Fruit fly (Drosophila melanogaster) whole organism, embryonic: ENCODE measurements around the gene CG6654.

ENCODE experiments used
- Asciz ChIP-seq: fragments of 200-800 bp; sonication (Bioruptor generic); optimal IDR thresholded peaks from 2 replicates; lab custom pipeline; 2017; ENCODE audit warnings: missing biosample characterization, mild to moderate bottlenecking, missing genetic modification characterization, missing genetic modification reagents
- Atf-2 ChIP-seq: fragments of 200-800 bp; sonication (Bioruptor generic); optimal IDR thresholded peaks from 2 replicates; lab custom pipeline; 2016; ENCODE audit warnings: missing biosample characterization, missing genetic modification characterization
- CG10979 ChIP-seq: fragments of 200-800 bp; sonication (Bioruptor generic); optimal IDR thresholded peaks from 2 replicates; lab custom pipeline; 2018; ENCODE audit warnings: missing biosample characterization, mild to moderate bottlenecking, missing genetic modification characterization, moderate library complexity
- CG11456 ChIP-seq: fragments of 200-800 bp; sonication (Bioruptor generic); IDR thresholded peaks from 3 replicates; pipeline ENCODE4 v1.3.6; 2022; ENCODE audit warnings: missing biosample characterization, missing genetic modification characterization
- CG14965 ChIP-seq: fragments of 200-800 bp; sonication (Bioruptor generic); optimal IDR thresholded peaks from 2 replicates; lab custom pipeline; 2016; ENCODE audit warnings: missing biosample characterization, missing genetic modification characterization, borderline replicate concordance
- CG17328 ChIP-seq: fragments of 200-800 bp; sonication (Bioruptor generic); IDR thresholded peaks from 2 replicates; pipeline ENCODE4 v1.3.6; 2022; ENCODE audit warnings: missing biosample characterization, missing genetic modification characterization
- CG1832 ChIP-seq: fragments of 200-800 bp; sonication (Bioruptor generic); optimal IDR thresholded peaks from 2 replicates; lab custom pipeline; 2017; ENCODE audit warnings: missing biosample characterization, mild to moderate bottlenecking, missing genetic modification characterization, inconsistent platforms
- CG2712 ChIP-seq: fragments of 200-800 bp; optimal IDR thresholded peaks from 3 replicates; lab custom pipeline; 2019; ENCODE audit warnings: missing biosample characterization, mild to moderate bottlenecking, missing genetic modification characterization, moderate library complexity
- CG31441 ChIP-seq: fragments of 200-800 bp; sonication (Bioruptor generic); IDR thresholded peaks from 2 replicates; pipeline ENCODE4 v1.3.6; 2022; ENCODE audit warnings: missing biosample characterization, missing genetic modification characterization
- CG4328 ChIP-seq: fragments of 200-800 bp; sonication (Bioruptor generic); optimal IDR thresholded peaks from 3 replicates; lab custom pipeline; 2017; ENCODE audit warnings: missing biosample characterization, missing genetic modification reagents, missing genetic modification characterization
- CG4707 ChIP-seq: fragments of 200-800 bp; sonication (Bioruptor generic); optimal IDR thresholded peaks from 2 replicates; lab custom pipeline; 2018; ENCODE audit warnings: missing biosample characterization, mild to moderate bottlenecking, missing genetic modification characterization, moderate library complexity
- CG6813 ChIP-seq: fragments of 200-800 bp; sonication (Bioruptor generic); optimal IDR thresholded peaks from 2 replicates; lab custom pipeline; 2017; ENCODE audit warnings: missing biosample characterization, missing genetic modification characterization, mild to moderate bottlenecking, moderate library complexity, missing genetic modification reagents
- CG7271 ChIP-seq: fragments of 200-800 bp; sonication (Bioruptor generic); optimal IDR thresholded peaks from 2 replicates; lab custom pipeline; 2018; ENCODE audit warnings: missing biosample characterization, mild to moderate bottlenecking, missing genetic modification characterization, moderate library complexity
- CG7839 ChIP-seq: fragments of 200-800 bp; sonication (Bioruptor generic); optimal IDR thresholded peaks from 3 replicates; lab custom pipeline; 2018; ENCODE audit warnings: missing biosample characterization, mild to moderate bottlenecking, missing genetic modification characterization, moderate library complexity
- CG7963 ChIP-seq: fragments of 200-800 bp; sonication (Bioruptor generic); IDR thresholded peaks from 3 replicates; pipeline ENCODE4 v1.3.6; 2022; ENCODE audit warnings: missing biosample characterization, missing genetic modification characterization; ENCODE audit not compliant: partially characterized antibody
- CG8290 ChIP-seq, 3 experiments: fragments of 200-800 bp; sonication (Bioruptor generic); optimal IDR thresholded peaks; 2 replicates each; lab custom pipeline; 2016 to 2019; ENCODE audit warnings: missing biosample characterization in 3 of 3, missing genetic modification characterization in 3 of 3, mild to moderate bottlenecking in 2 of 3, moderate library complexity in 1 of 3
- CG9215 ChIP-seq: fragments of 200-800 bp; sonication (Bioruptor generic); IDR thresholded peaks from 2 replicates; pipeline ENCODE4 v1.3.6; 2022; ENCODE audit warnings: missing biosample characterization, missing genetic modification characterization
- CG9817 ChIP-seq: fragments of 200-800 bp; sonication (Bioruptor generic); optimal IDR thresholded peaks from 2 replicates; lab custom pipeline; 2018; ENCODE audit warnings: missing biosample characterization, mild to moderate bottlenecking, missing genetic modification characterization, moderate library complexity
- CHES-1-like ChIP-seq: fragments of 200-800 bp; sonication (Bioruptor generic); optimal IDR thresholded peaks from 2 replicates; lab custom pipeline; 2016; ENCODE audit warnings: missing biosample characterization, missing genetic modification characterization
- CrebB ChIP-seq: fragments of 200-800 bp; sonication (Bioruptor generic); optimal IDR thresholded peaks from 3 replicates; lab custom pipeline; 2018; ENCODE audit warnings: missing biosample characterization, mild to moderate bottlenecking, missing genetic modification characterization
- D ChIP-seq, 2 experiments: fragments of 200-800 bp in 1 of 2; fragments of >200 bp in 1 of 2; sonication (Bioruptor generic) in 1 of 2; optimal IDR thresholded peaks; 2 replicates in 1 of 2; 3 replicates in 1 of 2; lab custom pipeline; 2017; ENCODE audit warnings: mild to moderate bottlenecking in 1 of 2, missing biosample characterization in 1 of 2, missing genetic modification characterization in 1 of 2, missing genetic modification reagents in 1 of 2
- GATAe ChIP-seq: fragments of 200-800 bp; sonication (Bioruptor generic); conservative IDR thresholded peaks from 2 replicates; pipeline ENCODE4 v1.3.6; 2022; ENCODE audit warnings: missing biosample characterization, missing genetic modification characterization
- Hmx ChIP-seq: fragments of 200-800 bp; sonication (Bioruptor generic); optimal IDR thresholded peaks from 2 replicates; lab custom pipeline; 2016; ENCODE audit warnings: missing biosample characterization, missing genetic modification characterization
- Kr ChIP-seq: fragments of 200-800 bp; sonication (Bioruptor generic); optimal IDR thresholded peaks from 2 replicates; lab custom pipeline; 2017; ENCODE audit warnings: missing biosample characterization, mild to moderate bottlenecking, missing genetic modification characterization
- Mad ChIP-seq: fragments of 200-800 bp; sonication (Bioruptor generic); optimal IDR thresholded peaks from 2 replicates; lab custom pipeline; 2016; ENCODE audit warnings: missing biosample characterization, missing genetic modification characterization
- NFAT ChIP-seq: fragments of 200-800 bp; sonication (Bioruptor generic); IDR thresholded peaks from 2 replicates; pipeline ENCODE4 v1.3.6; 2022; ENCODE audit warnings: missing biosample characterization, missing genetic modification characterization
- Opbp ChIP-seq: fragments of 200-800 bp; sonication (Bioruptor generic); IDR thresholded peaks from 3 replicates; pipeline ENCODE4 v1.3.6; 2022; ENCODE audit warnings: missing biosample characterization, missing genetic modification characterization; ENCODE audit not compliant: partially characterized antibody
- Rfx ChIP-seq: fragments of 200-800 bp; sonication (Bioruptor generic); IDR thresholded peaks from 2 replicates; pipeline ENCODE4 v1.3.6; 2022; ENCODE audit warnings: missing biosample characterization, missing genetic modification characterization
- Sin3A ChIP-seq: fragments of >200 bp; optimal IDR thresholded peaks from 2 replicates; lab custom pipeline; 2018
- Ssrp ChIP-seq: fragments of 200-800 bp; sonication (Bioruptor generic); optimal IDR thresholded peaks from 2 replicates; lab custom pipeline; 2018; ENCODE audit warnings: missing biosample characterization, mild to moderate bottlenecking, missing genetic modification characterization, moderate library complexity
- Stat92E ChIP-seq, 3 experiments: fragments of >200 bp in 2 of 3; fragments of 200-800 bp in 1 of 3; sonication (Bioruptor generic) in 1 of 3; optimal IDR thresholded peaks; 2 replicates each; lab custom pipeline; 2017 to 2019; ENCODE audit warnings: missing biosample characterization in 3 of 3, missing genetic modification characterization in 3 of 3, mild to moderate bottlenecking in 1 of 3, moderate library complexity in 1 of 3
- YL-1 ChIP-seq: fragments of 200-800 bp; sonication (Bioruptor generic); optimal IDR thresholded peaks from 3 replicates; lab custom pipeline; 2017; ENCODE audit warnings: missing biosample characterization, mild to moderate bottlenecking, missing genetic modification characterization
- ac ChIP-seq: fragments of 200-800 bp; sonication (Bioruptor generic); optimal IDR thresholded peaks from 3 replicates; lab custom pipeline; 2017; ENCODE audit warnings: missing biosample characterization, mild to moderate bottlenecking, missing genetic modification characterization
- bbx ChIP-seq: fragments of 200-800 bp; sonication (Bioruptor generic); IDR thresholded peaks from 2 replicates; pipeline ENCODE4 v1.3.6; 2022; ENCODE audit warnings: missing biosample characterization, missing genetic modification characterization; ENCODE audit not compliant: partially characterized antibody
- btn ChIP-seq: fragments of 200-800 bp; sonication (Bioruptor generic); optimal IDR thresholded peaks from 2 replicates; lab custom pipeline; 2016; ENCODE audit warnings: missing biosample characterization, missing genetic modification characterization
- crp ChIP-seq, 2 experiments: fragments of 200-800 bp; sonication (Bioruptor generic); optimal IDR thresholded peaks; 2 replicates in 1 of 2; 3 replicates in 1 of 2; lab custom pipeline; 2017; ENCODE audit warnings: missing biosample characterization in 2 of 2, missing genetic modification characterization in 2 of 2, mild to moderate bottlenecking in 1 of 2, moderate library complexity in 1 of 2
- disco-r ChIP-seq: fragments of 200-800 bp; sonication (Bioruptor generic); optimal IDR thresholded peaks from 2 replicates; lab custom pipeline; 2016; ENCODE audit warnings: missing biosample characterization, missing genetic modification characterization
- exex ChIP-seq: fragments of 200-800 bp; sonication (Bioruptor generic); optimal IDR thresholded peaks from 4 replicates; lab custom pipeline; 2018; ENCODE audit warnings: missing biosample characterization, mild to moderate bottlenecking, missing genetic modification characterization, moderate library complexity
- lab ChIP-seq: fragments of 200-800 bp; sonication (Bioruptor generic); optimal IDR thresholded peaks from 3 replicates; lab custom pipeline; 2017; ENCODE audit warnings: missing biosample characterization, missing genetic modification characterization, mild to moderate bottlenecking, moderate library complexity, missing genetic modification reagents
- nmo ChIP-seq: fragments of 200-800 bp; sonication (Bioruptor generic); optimal IDR thresholded peaks from 2 replicates; lab custom pipeline; 2018; ENCODE audit warnings: missing biosample characterization, mild to moderate bottlenecking, missing genetic modification characterization, moderate library complexity
- peb ChIP-seq: fragments of 200-800 bp; sonication (Bioruptor generic); IDR thresholded peaks from 2 replicates; pipeline ENCODE4 v1.3.6; 2022; ENCODE audit warnings: missing biosample characterization, missing genetic modification characterization
- shn ChIP-seq: fragments of 200-800 bp; sonication (Bioruptor generic); optimal IDR thresholded peaks from 3 replicates; lab custom pipeline; 2016; ENCODE audit warnings: missing biosample characterization, missing genetic modification characterization
- sim ChIP-seq: fragments of 200-800 bp; sonication (Bioruptor generic); IDR thresholded peaks from 2 replicates; pipeline ENCODE4 v1.3.6; 2022; ENCODE audit warnings: missing biosample characterization, missing genetic modification characterization
- slbo ChIP-seq: fragments of 200-800 bp; sonication (Bioruptor generic); IDR thresholded peaks from 2 replicates; pipeline ENCODE4 v1.3.6; 2022; ENCODE audit warnings: missing biosample characterization, missing genetic modification characterization
- stwl ChIP-seq: fragments of 200-800 bp; sonication (Bioruptor generic); optimal IDR thresholded peaks from 3 replicates; lab custom pipeline; 2018; ENCODE audit warnings: missing biosample characterization, mild to moderate bottlenecking, missing genetic modification characterization, moderate library complexity
- trh ChIP-seq: fragments of 200-800 bp; sonication (Bioruptor generic); optimal IDR thresholded peaks from 2 replicates; lab custom pipeline; 2016; ENCODE audit warnings: missing biosample characterization, missing genetic modification characterization
- yki ChIP-seq: fragments of >200 bp; optimal IDR thresholded peaks from 3 replicates; lab custom pipeline; 2018

The CG6654 gene

dm6 chr3R:15242186-15243045 is 29.0 kb upstream of the CG6654 start, which contains the start of the genes tefu and Hsc70-4 (continued):
- TF ChIP-seq exex (tag; lab: Kevin White, UChicago) (peak; percentile 30), CG17328 (GFP tag; lab: Robert Waterston, UW) (peak; percentile 58), nmo (peak; percentile 89), Opbp (peak; percentile 43; the same call in 2 of the 3 replicates), stwl (tag; lab: Kevin White, UChicago) (peak; percentile 70), shn (GFP tag; lab: Kevin White, UChicago) (peak; percentile 77), CG9215 (GFP tag; lab: Robert Waterston, UW) (peak; percentile 81), CG8290 (GFP tag; optimal IDR thresholded peaks at IDR 0.05; lab: Kevin White, UChicago) (peak; percentile 79), CG8290 (tag; optimal IDR thresholded peaks at IDR 0.05; lab: Kevin White, UChicago) (peak in 1 of 2 experiments; percentile 72), CHES-1-like (peak; percentile 52), bbx (GFP tag; lab: Robert Waterston, UW) (no peak), GATAe (GFP tag; lab: Robert Waterston, UW) (no peak), Mad (GFP tag; lab: Kevin White, UChicago) (peak; percentile 68), CG4328 (GFP tag; lab: Kevin White, UChicago) (no peak), Kr (GFP tag; lab: Kevin White, UChicago) (no peak), NFAT (GFP tag; lab: Robert Waterston, UW) (peak; percentile 59), yki (lab: Kevin White, UChicago) (no peak), D (optimal IDR thresholded peaks at IDR 0.05; lab: Kevin White, UChicago) (no peak), D (GFP tag; optimal IDR thresholded peaks at IDR 0.05; lab: Kevin White, UChicago) (peak; percentile 34), trh (GFP tag; lab: Kevin White, UChicago) (peak; percentile 14), disco-r (no peak), CrebB (tag; lab: Kevin White, UChicago) (peak; percentile 23), CG10979 (tag; lab: Kevin White, UChicago) (peak; percentile 57), CG1832 (GFP tag; lab: Kevin White, UChicago) (no peak), CG7271 (peak; percentile 59), CG7963 (0 out of 3 replicates have a peak, but pooled peaks have one; percentile 6), slbo (GFP tag; lab: Robert Waterston, UW) (peak; percentile 90), YL-1 (GFP tag; lab: Kevin White, UChicago) (peak; percentile 44), Ssrp (tag; lab: Kevin White, UChicago) (peak; percentile 73), CG14965 (GFP tag; lab: Kevin White, UChicago) (no peak), Stat92E (GFP tag; optimal IDR thresholded peaks at IDR 0.05; lab: Kevin White, UChicago) (peak in 1 of 3 experiments; percentile 37), ac (GFP tag; lab: Kevin White, UChicago) (no peak), Rfx (GFP tag; lab: Robert Waterston, UW) (peak; percentile 88), CG6813 (GFP tag; lab: Kevin White, UChicago) (no peak), Asciz (GFP tag; lab: Kevin White, UChicago) (no peak), CG7839 (tag; lab: Kevin White, UChicago) (peak; percentile 76), Atf-2 (GFP tag; lab: Kevin White, UChicago) (peak; percentile 63), Sin3A (lab: Kevin White, UChicago) (peak; percentile 96), CG9817 (tag; lab: Kevin White, UChicago) (peak; percentile 84), sim (GFP tag; lab: Robert Waterston, UW) (0 out of 2 replicates have a peak, but pooled peaks have one; percentile 11), crp (GFP tag; optimal IDR thresholded peaks at IDR 0.05; lab: Kevin White, UChicago) (peak in 1 of 2 experiments; percentile 48), peb (GFP tag; lab: Robert Waterston, UW) (peak; percentile 49; the same call in 1 of the 2 replicates), btn (GFP tag; lab: Kevin White, UChicago) (no peak), CG4707 (GFP tag; lab: Kevin White, UChicago) (no peak), Hmx (GFP tag; lab: Kevin White, UChicago) (no peak), lab (GFP tag; lab: Kevin White, UChicago) (peak; percentile 19), CG2712 (tag; lab: Kevin White, UChicago) (no peak), CG31441 (GFP tag; lab: Robert Waterston, UW) (peak; percentile 12), CG11456 (GFP tag; lab: Robert Waterston, UW) (peak; percentile 89)
